Worm (Caenorhabditis elegans) whole organism, L3 larva: Measurements from ENCODE around the gene Y43F8B.14.

ENCODE experiments used
- ZK546.5 ChIP-seq: sonication (generic microtip); optimal IDR thresholded peaks from 2 replicates; lab custom pipeline; 2017; ENCODE audit warnings: missing biosample characterization, missing genetic modification characterization
- ceh-16 ChIP-seq: sonication (generic microtip); optimal IDR thresholded peaks from 2 replicates; lab custom pipeline; 2017; ENCODE audit warnings: missing biosample characterization, missing genetic modification characterization
- ceh-28 ChIP-seq: fragments of 150-350 bp; optimal IDR thresholded peaks from 2 replicates; lab custom pipeline; 2014; ENCODE audit warnings: missing biosample characterization, missing genetic modification reagents, missing genetic modification characterization
- ceh-9 ChIP-seq: sonication (generic microtip); optimal IDR thresholded peaks from 2 replicates; lab custom pipeline; 2018; ENCODE audit warnings: missing biosample characterization, missing genetic modification characterization
- daf-12 ChIP-seq: fragments of 150-350 bp; optimal IDR thresholded peaks from 2 replicates; lab custom pipeline; 2014; ENCODE audit warnings: missing biosample characterization, missing genetic modification reagents, missing genetic modification characterization
- elt-1 ChIP-seq: fragments of 150-350 bp; optimal IDR thresholded peaks from 2 replicates; lab custom pipeline; 2014; ENCODE audit warnings: missing biosample characterization, missing genetic modification characterization
- elt-2 ChIP-seq: sonication (generic microtip); optimal IDR thresholded peaks from 2 replicates; lab custom pipeline; 2016; ENCODE audit warnings: missing genetic modification reagents, mild to moderate bottlenecking, missing genetic modification characterization, missing compliant biosample characterization
- eor-1 ChIP-seq, 2 experiments: fragments of 150-350 bp; optimal IDR thresholded peaks; 2 replicates each; lab custom pipeline; 2014 to 2018; ENCODE audit warnings: missing biosample characterization in 2 of 2, missing genetic modification characterization in 2 of 2
- fkh-2 ChIP-seq: fragments of 150-350 bp; optimal IDR thresholded peaks from 2 replicates; lab custom pipeline; 2014; ENCODE audit warnings: missing biosample characterization, missing genetic modification reagents, missing genetic modification characterization
- fos-1 ChIP-seq: fragments of 150-350 bp; optimal IDR thresholded peaks from 2 replicates; lab custom pipeline; 2014; ENCODE audit warnings: missing biosample characterization, missing genetic modification characterization
- hmg-11 ChIP-seq: sonication (generic microtip); optimal IDR thresholded peaks from 2 replicates; lab custom pipeline; 2016; ENCODE audit warnings: missing genetic modification characterization, missing compliant biosample characterization
- jun-1 ChIP-seq: fragments of 150-350 bp; optimal IDR thresholded peaks from 2 replicates; lab custom pipeline; 2014; ENCODE audit warnings: missing biosample characterization, missing genetic modification reagents, missing genetic modification characterization
- lin-15B ChIP-seq: fragments of 150-350 bp; optimal IDR thresholded peaks from 2 replicates; lab custom pipeline; 2014; ENCODE audit warnings: missing biosample characterization, missing genetic modification characterization
- lin-39 ChIP-seq: fragments of 150-350 bp; optimal IDR thresholded peaks from 2 replicates; lab custom pipeline; 2018; ENCODE audit warnings: missing biosample characterization, missing genetic modification reagents, missing genetic modification characterization
- mdl-1 ChIP-seq: fragments of 150-350 bp; optimal IDR thresholded peaks from 2 replicates; lab custom pipeline; 2014; ENCODE audit warnings: missing biosample characterization, missing genetic modification characterization
- mml-1 ChIP-seq: fragments of 150-350 bp; sonication (generic microtip); optimal IDR thresholded peaks from 3 replicates; lab custom pipeline; 2014; ENCODE audit warnings: missing biosample characterization, missing genetic modification characterization
- nhr-11 ChIP-seq: fragments of 150-350 bp; optimal IDR thresholded peaks from 2 replicates; lab custom pipeline; 2014; ENCODE audit warnings: missing biosample characterization, missing genetic modification characterization
- nhr-12 ChIP-seq: fragments of 150-350 bp; optimal IDR thresholded peaks from 2 replicates; lab custom pipeline; 2014; ENCODE audit warnings: missing biosample characterization, missing genetic modification characterization
- nhr-237 ChIP-seq: fragments of 150-350 bp; optimal IDR thresholded peaks from 2 replicates; lab custom pipeline; 2014; ENCODE audit warnings: missing biosample characterization, missing genetic modification characterization
- nhr-25 ChIP-seq: sonication (generic microtip); optimal IDR thresholded peaks from 2 replicates; lab custom pipeline; 2017; ENCODE audit warnings: missing biosample characterization, missing genetic modification characterization
- nhr-43 ChIP-seq: sonication (generic microtip); optimal IDR thresholded peaks from 2 replicates; lab custom pipeline; 2016; ENCODE audit warnings: mild to moderate bottlenecking, missing genetic modification characterization, missing compliant biosample characterization; ENCODE audit not compliant: poor library complexity, severe bottlenecking
- nhr-67 ChIP-seq: fragments of 150-350 bp; optimal IDR thresholded peaks from 2 replicates; lab custom pipeline; 2014; ENCODE audit warnings: missing biosample characterization, missing genetic modification characterization
- nhr-76 ChIP-seq: fragments of 150-350 bp; sonication (generic microtip); optimal IDR thresholded peaks from 5 replicates; lab custom pipeline; 2014; ENCODE audit warnings: missing biosample characterization, missing genetic modification characterization
- pha-4 ChIP-seq: fragments of 150-350 bp; optimal IDR thresholded peaks from 2 replicates; lab custom pipeline; 2014; ENCODE audit warnings: missing biosample characterization, missing genetic modification reagents, missing genetic modification characterization
- pqm-1 ChIP-seq: fragments of 150-350 bp; optimal IDR thresholded peaks from 2 replicates; lab custom pipeline; 2017; ENCODE audit warnings: missing biosample characterization, missing genetic modification characterization, inconsistent platforms
- skn-1 ChIP-seq: fragments of 150-350 bp; optimal IDR thresholded peaks from 2 replicates; lab custom pipeline; 2014; ENCODE audit warnings: missing biosample characterization, missing genetic modification characterization
- unc-39 ChIP-seq: sonication (generic microtip); optimal IDR thresholded peaks from 4 replicates; lab custom pipeline; 2017; ENCODE audit warnings: missing biosample characterization, missing genetic modification characterization
- unc-62 ChIP-seq: fragments of 150-350 bp; sonication (generic microtip); optimal IDR thresholded peaks from 4 replicates; lab custom pipeline; 2014; ENCODE audit warnings: missing biosample characterization, missing genetic modification reagents, missing genetic modification characterization
- ztf-4 ChIP-seq: fragments of 150-350 bp; optimal IDR thresholded peaks from 2 replicates; lab custom pipeline; 2014; ENCODE audit warnings: missing biosample characterization, missing genetic modification characterization

Gene Y43F8B.14

ce11 chrV:19421131-19421530 lies 34.6 kb downstream of the Y43F8B.14 start, which contains the start of gene C25F9.2:
Gene C25F9.2 (plus strand): TSS chrV:19421471.
- no peak for TF ChIP-seq hmg-11 (tag; lab: Kevin White, UChicago)
- peak; percentile 57 for TF ChIP-seq nhr-25

DNA sequence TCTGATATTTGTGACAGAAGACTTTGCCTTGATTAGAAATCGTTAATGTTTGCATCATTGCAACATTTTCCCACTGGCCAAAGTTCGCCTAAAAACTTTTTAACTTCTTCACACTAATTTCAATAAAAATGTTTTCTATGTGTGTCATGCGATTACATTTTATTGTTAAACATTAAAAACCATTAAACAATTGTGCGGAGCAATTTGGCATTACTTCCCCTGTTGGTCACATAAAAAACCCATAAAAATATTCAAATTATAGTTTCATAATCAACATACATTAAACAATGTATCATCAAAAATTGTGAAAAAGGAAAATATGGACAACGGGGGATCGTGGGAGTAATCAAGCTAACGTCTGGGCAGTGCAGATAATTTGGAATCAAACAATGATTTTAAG lies 36.5 kb downstream of the Y43F8B.14 start:
- peak; percentile 65 for TF ChIP-seq elt-2 (tag; lab: Kevin White, UChicago)
- peak; percentile 7 for TF ChIP-seq pqm-1

DNA sequence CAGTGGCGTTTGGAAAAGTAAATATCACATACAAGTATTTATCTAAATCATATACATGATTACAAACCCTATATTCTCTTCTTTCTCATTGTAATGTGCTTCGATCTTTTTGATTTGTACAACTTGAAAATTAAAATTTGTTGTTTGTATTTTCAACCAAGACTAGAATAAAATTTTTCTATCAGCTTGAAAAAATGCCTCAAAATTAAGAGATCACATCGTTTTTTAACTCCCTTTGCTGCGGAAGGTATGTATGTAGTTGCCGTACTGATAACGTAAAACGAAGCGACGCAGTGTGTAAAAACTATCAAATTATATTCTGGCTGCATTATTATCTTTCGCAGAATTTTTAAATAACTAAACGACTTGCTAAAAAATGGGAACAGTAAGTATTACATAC lies 37.9 kb downstream of the Y43F8B.14 start, which contains the start of gene C25F9.15:
Gene C25F9.15, plus strand, starts transcription at position 301 of the 400 bp plus-strand sequence.
- TF ChIP-seq elt-2 (tag; lab: Kevin White, UChicago) (peak; percentile 42), ceh-16 (tag; lab: Kevin White, UChicago) (no peak), fos-1 (tag; lab: Kevin White, UChicago) (no peak), mdl-1 (no peak), nhr-76 (no peak), ceh-9 (tag; lab: Kevin White, UChicago) (no peak)

DNA sequence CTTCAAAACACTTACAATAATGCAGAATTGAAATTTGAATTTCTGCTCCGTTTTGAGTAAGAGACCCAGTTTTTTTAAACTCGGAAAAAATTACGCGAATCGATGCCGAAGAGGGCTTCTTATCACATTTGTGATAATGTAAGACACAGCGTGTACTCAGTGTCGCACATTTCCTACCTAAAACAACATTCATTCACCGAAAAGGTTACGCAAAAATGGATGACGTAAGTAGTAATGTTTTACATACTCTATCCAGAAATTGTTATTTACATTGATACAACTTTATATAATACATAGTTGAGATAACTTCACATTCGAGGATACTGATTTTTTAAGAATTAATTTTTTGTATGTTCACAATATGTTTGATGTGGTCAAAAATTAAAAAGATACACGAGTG lies 39.3 kb downstream of the Y43F8B.14 start, which contains the start of the genes C25F9.4 and C25F9.9:
Gene C25F9.4, minus strand, starts transcription at position 101 of the 400 bp plus-strand sequence.
Gene C25F9.9, plus strand, starts transcription at position 137 of the 400 bp plus-strand sequence.
- no peak for TF ChIP-seq lin-39 (tag; lab: Kevin White, UChicago)
- peak; percentile 48 for TF ChIP-seq elt-2 (tag; lab: Kevin White, UChicago)
- TF ChIP-seq nhr-67 (tag; lab: Kevin White, UChicago): no peak

DNA sequence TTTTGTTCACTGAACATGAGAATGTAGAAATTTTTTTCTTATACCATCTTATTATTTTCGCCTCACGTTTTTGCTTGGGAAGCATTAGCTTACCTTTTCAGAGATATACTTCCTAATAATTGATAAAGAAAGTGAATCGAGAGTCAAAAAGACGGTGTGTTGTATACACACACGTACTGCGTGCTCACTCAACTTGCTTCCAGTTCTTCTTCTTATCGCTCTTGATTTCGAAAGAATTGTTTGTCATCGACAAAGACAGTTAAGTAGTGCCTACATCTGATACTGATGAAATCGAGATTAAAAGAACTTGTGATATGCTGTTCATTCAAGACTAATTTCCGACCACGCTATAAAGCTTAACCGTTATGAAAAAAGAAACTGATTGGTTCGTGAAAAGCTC lies 45.1 kb downstream of the Y43F8B.14 start, which contains the start of gene C25F9.5:
Gene C25F9.5, minus strand, starts transcription at position 195 of the 400 bp plus-strand sequence.
- TF ChIP-seq jun-1 (tag; lab: Kevin White, UChicago): peak; percentile 64
- TF ChIP-seq unc-39 (tag; lab: Kevin White, UChicago): no peak
- no peak for TF ChIP-seq nhr-43 (tag; lab: Kevin White, UChicago)
- TF ChIP-seq nhr-237 (tag; lab: Kevin White, UChicago): no peak
- TF ChIP-seq unc-62 (GFP tag; lab: Kevin White, UChicago): no peak
- TF ChIP-seq nhr-11 (tag; lab: Kevin White, UChicago): no peak
- no peak for TF ChIP-seq nhr-67 (tag; lab: Kevin White, UChicago)
- TF ChIP-seq fkh-2 (tag; lab: Kevin White, UChicago): no peak
- no peak for TF ChIP-seq mdl-1
- TF ChIP-seq daf-12 (tag; lab: Kevin White, UChicago): no peak
- TF ChIP-seq ZK546.5 (tag; lab: Kevin White, UChicago): no peak
- TF ChIP-seq nhr-12 (tag; lab: Kevin White, UChicago): no peak
- peak; percentile 81 for TF ChIP-seq elt-2 (tag; lab: Kevin White, UChicago)
- no peak for TF ChIP-seq nhr-76
- TF ChIP-seq mml-1 (tag; lab: Kevin White, UChicago): no peak
- peak; percentile 58 for TF ChIP-seq pqm-1
- no peak for TF ChIP-seq hmg-11 (tag; lab: Kevin White, UChicago)
- no peak for TF ChIP-seq eor-1 (tag; optimal IDR thresholded peaks at IDR 0.05; lab: Kevin White, UChicago)
- TF ChIP-seq lin-15B (tag; lab: Kevin White, UChicago): no peak
- peak; percentile 28 for TF ChIP-seq pha-4 (tag; lab: Kevin White, UChicago)
- no peak for TF ChIP-seq ztf-4 (tag; lab: Kevin White, UChicago)
- TF ChIP-seq ceh-28: no peak
- TF ChIP-seq, all 47 proteins: peak for 4

DNA sequence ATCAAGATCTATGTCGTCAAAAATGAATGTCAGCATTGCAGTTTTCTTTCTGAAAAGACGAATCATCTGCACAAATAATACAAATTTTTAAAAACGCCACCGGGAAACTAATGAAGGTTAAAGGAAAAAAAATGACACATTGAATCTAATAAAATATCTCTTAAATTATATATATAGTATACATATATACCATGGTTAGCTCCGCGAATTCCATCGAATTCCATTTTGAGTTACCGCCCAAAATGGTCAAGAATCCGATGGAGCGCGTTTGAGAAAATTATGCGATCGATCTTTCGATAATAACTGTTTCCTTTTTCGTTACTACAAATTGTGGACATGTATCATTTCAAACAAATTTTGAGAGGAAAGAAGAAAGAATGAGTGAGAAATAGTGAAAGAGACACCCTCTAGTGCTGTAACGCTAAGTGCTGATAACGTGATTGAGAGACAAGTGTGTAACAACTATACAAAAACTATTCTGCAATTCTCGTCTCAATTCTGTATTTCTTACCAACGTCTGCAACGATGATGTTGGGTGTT lies 50.4 kb downstream of the Y43F8B.14 start, which contains the start of the genes C25F9.6 and C25F9.10:
Gene C25F9.6, minus strand, starts transcription at position 51 of the 540 bp plus-strand sequence.
Gene C25F9.10, plus strand, starts transcription at position 454 of the 540 bp plus-strand sequence.
- TF ChIP-seq mml-1 (tag; lab: Kevin White, UChicago) (no peak), elt-1 (no peak), pqm-1 (peak; percentile 35), pha-4 (tag; lab: Kevin White, UChicago) (peak; percentile 35), ztf-4 (tag; lab: Kevin White, UChicago) (no peak), nhr-43 (tag; lab: Kevin White, UChicago) (no peak), skn-1 (tag; lab: Kevin White, UChicago) (no peak), elt-2 (tag; lab: Kevin White, UChicago) (peak; percentile 60)
